Fruit fly (Drosophila melanogaster): ENCODE data around the gene Atg8a.

Gene Atg8a

dm6 chrX:10741754-10742577, 26.2 kb downstream of the Atg8a start:
- no peak for TF ChIP-seq D1 (tag; optimal IDR thresholded peaks at IDR 0.05)
- 0 out of 3 replicates have a peak, but pooled peaks have one; percentile 29 for TF ChIP-seq fd96Ca (GFP tag; IDR thresholded peaks at IDR 0.05)
- TF ChIP-seq CG12605 (GFP tag; IDR thresholded peaks at IDR 0.05) = peak; percentile 60; the same call in 1 of the 2 replicates
- no peak for TF ChIP-seq CG10348 (GFP tag; IDR thresholded peaks at IDR 0.05)
- TF ChIP-seq CG9948 (tag; optimal IDR thresholded peaks at IDR 0.05) = peak; percentile 26
- no peak for TF ChIP-seq rn (GFP tag; IDR thresholded peaks at IDR 0.05)
- TF ChIP-seq CG17806 (tag; optimal IDR thresholded peaks at IDR 0.05) = peak; percentile 8
- TF ChIP-seq Pif1A (GFP tag; optimal IDR thresholded peaks at IDR 0.05) = peak; percentile 25
- TF ChIP-seq Snoo (tag; optimal IDR thresholded peaks at IDR 0.05) = no peak
- peak; percentile 53 for TF ChIP-seq CG15710 (tag; optimal IDR thresholded peaks at IDR 0.05)
- TF ChIP-seq CG32121 (GFP tag; IDR thresholded peaks at IDR 0.05) = peak; percentile 26; the same call in 1 of the 2 replicates
- TF ChIP-seq Pif1B (GFP tag; optimal IDR thresholded peaks at IDR 0.05) = peak; percentile 11
- TF ChIP-seq CG8301 (tag; optimal IDR thresholded peaks at IDR 0.05) = peak; percentile 51
- TF ChIP-seq CG14655 (GFP tag; optimal IDR thresholded peaks at IDR 0.05) = peak; percentile 75
- peak; percentile 41 for TF ChIP-seq CG34367 (tag; optimal IDR thresholded peaks at IDR 0.05)
- peak; percentile 48 for TF ChIP-seq CG8159 (tag; optimal IDR thresholded peaks at IDR 0.05)
- TF ChIP-seq CG4496 (GFP tag; IDR thresholded peaks at IDR 0.05) = peak; percentile 80
- peak; percentile 71 for TF ChIP-seq EcR (GFP tag; optimal IDR thresholded peaks at IDR 0.05)
- peak; percentile 61 for TF ChIP-seq gl (tag; optimal IDR thresholded peaks at IDR 0.05)
- TF ChIP-seq Ets98B (GFP tag; IDR thresholded peaks at IDR 0.05) = no peak
- peak; percentile 50 for TF ChIP-seq CG13204 (GFP tag; optimal IDR thresholded peaks at IDR 0.05)

DNA sequence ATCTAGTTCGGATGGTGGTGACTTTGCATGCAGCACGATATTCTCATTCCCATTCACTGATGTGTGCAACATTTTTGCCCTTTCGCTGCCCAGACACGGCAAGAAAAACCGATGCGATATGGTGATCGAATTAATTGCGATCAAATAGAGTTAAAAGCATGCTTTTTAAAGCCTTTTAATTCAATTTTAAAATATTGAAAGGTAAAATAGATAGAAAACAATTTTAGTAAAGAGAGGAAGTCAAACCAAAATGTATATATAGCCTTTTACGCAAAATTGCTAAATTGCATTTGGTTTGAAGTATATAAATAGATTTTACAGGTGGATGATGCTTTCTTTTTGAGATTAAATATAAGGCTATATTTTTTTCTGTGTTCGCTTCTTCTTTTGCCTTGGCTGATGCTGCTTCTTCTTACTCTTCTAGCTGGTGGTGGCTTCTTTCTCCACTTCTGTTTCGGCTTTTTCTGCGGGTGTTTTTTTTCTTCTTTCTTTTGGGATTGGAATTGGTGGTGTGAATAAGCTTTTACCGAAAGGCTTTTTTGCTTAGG, 27.1 kb downstream of the Atg8a start:
- peak; percentile 37 for TF ChIP-seq CG8159 (tag; optimal IDR thresholded peaks at IDR 0.05)
- TF ChIP-seq CG4496 (GFP tag; IDR thresholded peaks at IDR 0.05) = no peak; the same call in 2 of the 3 replicates
- no peak for TF ChIP-seq CG13204 (GFP tag; optimal IDR thresholded peaks at IDR 0.05)
- no peak for TF ChIP-seq CG15710 (tag; optimal IDR thresholded peaks at IDR 0.05)
- TF ChIP-seq Ets98B (GFP tag; IDR thresholded peaks at IDR 0.05) = no peak
- no peak for TF ChIP-seq CG8301 (tag; optimal IDR thresholded peaks at IDR 0.05)
- no peak for TF ChIP-seq CG10348 (GFP tag; IDR thresholded peaks at IDR 0.05)
- peak; percentile 26 for TF ChIP-seq CG9948 (tag; optimal IDR thresholded peaks at IDR 0.05)
- TF ChIP-seq fd96Ca (GFP tag; IDR thresholded peaks at IDR 0.05) = no peak
- TF ChIP-seq Pif1B (GFP tag; optimal IDR thresholded peaks at IDR 0.05) = no peak
- no peak for TF ChIP-seq rn (GFP tag; IDR thresholded peaks at IDR 0.05)
- TF ChIP-seq CG34367 (tag; optimal IDR thresholded peaks at IDR 0.05) = no peak
- peak; percentile 28 for TF ChIP-seq CG14655 (GFP tag; optimal IDR thresholded peaks at IDR 0.05)
- TF ChIP-seq Snoo (tag; optimal IDR thresholded peaks at IDR 0.05) = no peak
- 0 out of 2 replicates have a peak, but pooled peaks have one; percentile 14 for TF ChIP-seq CG12605 (GFP tag; IDR thresholded peaks at IDR 0.05)
- TF ChIP-seq gl (tag; optimal IDR thresholded peaks at IDR 0.05) = no peak
- TF ChIP-seq CG32121 (GFP tag; IDR thresholded peaks at IDR 0.05) = no peak
- TF ChIP-seq Pif1A (GFP tag; optimal IDR thresholded peaks at IDR 0.05) = no peak
- TF ChIP-seq EcR (GFP tag; optimal IDR thresholded peaks at IDR 0.05) = no peak
- TF ChIP-seq CG17806 (tag; optimal IDR thresholded peaks at IDR 0.05) = peak; percentile 15
- no peak for TF ChIP-seq D1 (tag; optimal IDR thresholded peaks at IDR 0.05)

- TF ChIP-seq CG8159 (tag; optimal IDR thresholded peaks at IDR 0.05) (no peak), gl (tag; optimal IDR thresholded peaks at IDR 0.05) (no peak), CG34367 (tag; optimal IDR thresholded peaks at IDR 0.05) (no peak), fd96Ca (GFP tag; IDR thresholded peaks at IDR 0.05) (no peak), CG9948 (tag; optimal IDR thresholded peaks at IDR 0.05) (no peak), CG17806 (tag; optimal IDR thresholded peaks at IDR 0.05) (no peak), Ets98B (GFP tag; IDR thresholded peaks at IDR 0.05) (no peak), D1 (tag; optimal IDR thresholded peaks at IDR 0.05) (no peak), CG10348 (GFP tag; IDR thresholded peaks at IDR 0.05) (no peak), CG8301 (tag; optimal IDR thresholded peaks at IDR 0.05) (no peak), EcR (GFP tag; optimal IDR thresholded peaks at IDR 0.05) (no peak), rn (GFP tag; IDR thresholded peaks at IDR 0.05) (no peak), Pif1A (GFP tag; optimal IDR thresholded peaks at IDR 0.05) (no peak), CG14655 (GFP tag; optimal IDR thresholded peaks at IDR 0.05) (no peak)
These were observed 28.3 kb downstream of the Atg8a start for dm6 chrX:10739614-10740436.

- TF ChIP-seq CG9948 (tag; optimal IDR thresholded peaks at IDR 0.05) (peak; percentile 16), Pif1A (GFP tag; optimal IDR thresholded peaks at IDR 0.05) (peak; percentile 44), CG8159 (tag; optimal IDR thresholded peaks at IDR 0.05) (peak; percentile 34), Ets98B (GFP tag; IDR thresholded peaks at IDR 0.05) (peak; percentile 30; the same call in 1 of the 2 replicates), CG13204 (GFP tag; optimal IDR thresholded peaks at IDR 0.05) (peak; percentile 72), EcR (GFP tag; optimal IDR thresholded peaks at IDR 0.05) (peak; percentile 25), rn (GFP tag; IDR thresholded peaks at IDR 0.05) (no peak), D1 (tag; optimal IDR thresholded peaks at IDR 0.05) (no peak), Pif1B (GFP tag; optimal IDR thresholded peaks at IDR 0.05) (no peak), gl (tag; optimal IDR thresholded peaks at IDR 0.05) (peak; percentile 51), CG15710 (tag; optimal IDR thresholded peaks at IDR 0.05) (peak; percentile 35), CG12605 (GFP tag; IDR thresholded peaks at IDR 0.05) (peak; percentile 60; the same call in 1 of the 2 replicates), fd96Ca (GFP tag; IDR thresholded peaks at IDR 0.05) (peak; percentile 44; the same call in 1 of the 3 replicates)
These were observed 29.2 kb downstream of the Atg8a start for dm6 chrX:10738835-10739371.

All from whole organism, pupa.